Fruit fly (Drosophila melanogaster): ENCODE data around the gene Lkr.

The Lkr gene

dm6 chr3L:5479490-5479889 is 49.7 kb downstream of the Lkr start, which contains the start of gene CG4835:
Gene CG4835 (plus strand): TSS chr3L:5479790.
- no peak for TF ChIP-seq Myc (optimal IDR thresholded peaks at IDR 0.05)
